Worm (Caenorhabditis elegans) whole organism, L4/young adult: ENCODE results near the gene Y54G11A.3.
A peak's percentile ranks its signal among the peaks of the same experiment; 100 is the strongest.

Experiments
- W03F9.2 ChIP-seq: fragments of 150-350 bp; optimal IDR thresholded peaks from 2 replicates; lab custom pipeline; 2014; ENCODE audit warnings: missing biosample characterization, missing genetic modification characterization
- dao-5 ChIP-seq: sonication (generic microtip); optimal IDR thresholded peaks from 2 replicates; lab custom pipeline; 2016; ENCODE audit warnings: missing genotype, missing genetic modification characterization, moderate library complexity, missing compliant biosample characterization
- him-1 ChIP-seq: sonication (generic microtip); optimal IDR thresholded peaks from 2 replicates; lab custom pipeline; 2016; ENCODE audit warnings: missing genotype, missing genetic modification reagents, missing genetic modification characterization, missing compliant biosample characterization

- TF ChIP-seq dao-5 (tag; lab: Kevin White, UChicago) (no peak), him-1 (tag; lab: Kevin White, UChicago) (no peak), W03F9.2 (tag; lab: Kevin White, UChicago) (peak; percentile 47)
Observed at ce11 chrII:14296320-14296719, 19.9 kb downstream of the Y54G11A.3 start.
